Worm (Caenorhabditis elegans): Measurements from ENCODE around the gene pro-1.

ce11 chrII:10537988-10538387 is 3.8 kb downstream of the pro-1 start:
- no peak for TF ChIP-seq sea-1 (GFP tag; conservative IDR thresholded peaks at IDR 0.05)
- no peak for TF ChIP-seq hnd-1 (tag; optimal IDR thresholded peaks at IDR 0.05)
- no peak for TF ChIP-seq ama-1 (optimal IDR thresholded peaks at IDR 0.05)
- no peak for TF ChIP-seq scrt-1 (GFP tag; IDR thresholded peaks at IDR 0.05)
- no peak for TF ChIP-seq ceh-36 (tag; optimal IDR thresholded peaks at IDR 0.05)
- no peak for TF ChIP-seq aly-1 (tag; optimal IDR thresholded peaks at IDR 0.05)
- no peak for TF ChIP-seq hmg-4 (GFP tag; optimal IDR thresholded peaks at IDR 0.05)
- TF ChIP-seq pes-1 (GFP tag; IDR thresholded peaks at IDR 0.05): no peak
- no peak for TF ChIP-seq flt-1 (GFP tag; IDR thresholded peaks at IDR 0.05)
- TF ChIP-seq ets-7 (tag; optimal IDR thresholded peaks at IDR 0.05): no peak
